Fruit fly (Drosophila melanogaster) whole organism, embryonic: ENCODE data around the gene CG5273.

ENCODE experiments used
- ATbp ChIP-seq: fragments of 200-800 bp; sonication (Bioruptor generic); optimal IDR thresholded peaks from 2 replicates; lab custom pipeline; 2017; ENCODE audit warnings: missing biosample characterization, mild to moderate bottlenecking, missing genetic modification characterization, missing genetic modification reagents
- Adf1 ChIP-seq: fragments of 200-800 bp; sonication (Bioruptor generic); IDR thresholded peaks from 2 replicates; pipeline ENCODE4 v1.3.6; 2022; ENCODE audit warnings: missing biosample characterization, missing genetic modification characterization
- BtbVII ChIP-seq: fragments of 200-800 bp; sonication (Bioruptor generic); optimal IDR thresholded peaks from 3 replicates; lab custom pipeline; 2017; ENCODE audit warnings: missing biosample characterization, mild to moderate bottlenecking, missing genetic modification characterization
- CG1024 ChIP-seq: fragments of 200-800 bp; sonication (Bioruptor generic); IDR thresholded peaks from 2 replicates; pipeline ENCODE4 v1.3.6; 2022; ENCODE audit warnings: missing biosample characterization, missing genetic modification characterization
- CG10959 ChIP-seq: fragments of 200-800 bp; sonication (Bioruptor generic); IDR thresholded peaks from 2 replicates; pipeline ENCODE4 v1.3.6; 2022; ENCODE audit warnings: missing biosample characterization, missing genetic modification characterization
- CG14965 ChIP-seq: fragments of 200-800 bp; sonication (Bioruptor generic); optimal IDR thresholded peaks from 2 replicates; lab custom pipeline; 2016; ENCODE audit warnings: missing biosample characterization, missing genetic modification characterization, borderline replicate concordance
- CG15479 ChIP-seq: fragments of 200-800 bp; sonication (Bioruptor generic); optimal IDR thresholded peaks from 3 replicates; lab custom pipeline; 2019; ENCODE audit warnings: missing biosample characterization, mild to moderate bottlenecking, missing genetic modification characterization, moderate library complexity
- CG15514 ChIP-seq: fragments of 200-800 bp; sonication (Bioruptor generic); optimal IDR thresholded peaks from 3 replicates; lab custom pipeline; 2017; ENCODE audit warnings: missing biosample characterization, missing genetic modification characterization, mild to moderate bottlenecking, moderate library complexity, missing genetic modification reagents
- CG1602 ChIP-seq: fragments of 200-800 bp; sonication (Bioruptor generic); optimal IDR thresholded peaks from 3 replicates; lab custom pipeline; 2016; ENCODE audit warnings: missing biosample characterization, missing genetic modification characterization
- CG16815 ChIP-seq: fragments of 200-800 bp; sonication (Bioruptor generic); optimal IDR thresholded peaks from 3 replicates; lab custom pipeline; 2017; ENCODE audit warnings: missing biosample characterization, mild to moderate bottlenecking, missing genetic modification characterization
- CG17912 ChIP-seq: fragments of 200-800 bp; sonication (Bioruptor generic); optimal IDR thresholded peaks from 2 replicates; lab custom pipeline; 2018; ENCODE audit warnings: missing biosample characterization, mild to moderate bottlenecking, missing genetic modification characterization
- CG18619 ChIP-seq: fragments of 200-800 bp; sonication (Bioruptor generic); optimal IDR thresholded peaks from 3 replicates; lab custom pipeline; 2017; ENCODE audit warnings: missing biosample characterization, mild to moderate bottlenecking, missing genetic modification characterization
- CG30431 ChIP-seq: fragments of 200-800 bp; sonication (Bioruptor generic); optimal IDR thresholded peaks from 2 replicates; lab custom pipeline; 2017; ENCODE audit warnings: missing biosample characterization, missing genetic modification characterization
- CG31365 ChIP-seq: fragments of 200-800 bp; sonication (Bioruptor generic); optimal IDR thresholded peaks from 2 replicates; lab custom pipeline; 2018; ENCODE audit warnings: missing biosample characterization, mild to moderate bottlenecking, missing genetic modification characterization
- CG3995 ChIP-seq: fragments of 200-800 bp; sonication (Bioruptor generic); optimal IDR thresholded peaks from 3 replicates; lab custom pipeline; 2016; ENCODE audit warnings: missing biosample characterization, missing genetic modification characterization
- CG4360 ChIP-seq: fragments of 200-800 bp; sonication (Bioruptor generic); IDR thresholded peaks from 2 replicates; pipeline ENCODE4 v1.3.6; 2022; ENCODE audit warnings: missing biosample characterization, missing genetic modification characterization
- CG7963 ChIP-seq: fragments of 200-800 bp; sonication (Bioruptor generic); IDR thresholded peaks from 3 replicates; pipeline ENCODE4 v1.3.6; 2022; ENCODE audit warnings: missing biosample characterization, missing genetic modification characterization; ENCODE audit not compliant: partially characterized antibody
- CG8388 ChIP-seq: fragments of 200-800 bp; sonication (Bioruptor generic); optimal IDR thresholded peaks from 2 replicates; lab custom pipeline; 2019; ENCODE audit warnings: missing biosample characterization, mild to moderate bottlenecking, missing genetic modification characterization, moderate library complexity
- D19A ChIP-seq: fragments of 200-800 bp; optimal IDR thresholded peaks from 3 replicates; lab custom pipeline; 2019; ENCODE audit warnings: missing biosample characterization, mild to moderate bottlenecking, missing genetic modification characterization, moderate library complexity
- Dbx ChIP-seq: fragments of 200-800 bp; sonication (Bioruptor generic); IDR thresholded peaks from 3 replicates; pipeline ENCODE4 v1.3.6; 2022; ENCODE audit warnings: missing biosample characterization, missing genetic modification characterization
- Dip2 ChIP-seq: fragments of 200-800 bp; sonication (Bioruptor generic); IDR thresholded peaks from 2 replicates; pipeline ENCODE4 v1.3.6; 2022; ENCODE audit warnings: missing biosample characterization, missing genetic modification characterization
- Dip3 ChIP-seq: fragments of 200-800 bp; sonication (Bioruptor generic); optimal IDR thresholded peaks from 3 replicates; lab custom pipeline; 2016; ENCODE audit warnings: missing biosample characterization, missing genetic modification characterization
- HLHmδ ChIP-seq: fragments of 200-800 bp; sonication (Bioruptor generic); optimal IDR thresholded peaks from 2 replicates; lab custom pipeline; 2018; ENCODE audit warnings: missing biosample characterization, mild to moderate bottlenecking, missing genetic modification characterization, moderate library complexity
- HmgD ChIP-seq: fragments of 200-800 bp; sonication (Bioruptor generic); optimal IDR thresholded peaks from 3 replicates; lab custom pipeline; 2016; ENCODE audit warnings: missing biosample characterization, missing genetic modification characterization
- NC2β ChIP-seq: fragments of 200-800 bp; sonication (Bioruptor generic); optimal IDR thresholded peaks from 2 replicates; lab custom pipeline; 2016; ENCODE audit warnings: missing biosample characterization, missing genetic modification characterization
- NFAT ChIP-seq: fragments of 200-800 bp; sonication (Bioruptor generic); IDR thresholded peaks from 2 replicates; pipeline ENCODE4 v1.3.6; 2022; ENCODE audit warnings: missing biosample characterization, missing genetic modification characterization
- NfI ChIP-seq: fragments of 200-800 bp; sonication (Bioruptor generic); optimal IDR thresholded peaks from 3 replicates; lab custom pipeline; 2018; ENCODE audit warnings: missing biosample characterization, mild to moderate bottlenecking, missing genetic modification characterization, moderate library complexity
- Oaz ChIP-seq: fragments of 200-800 bp; sonication (Bioruptor generic); IDR thresholded peaks from 2 replicates; pipeline ENCODE4 v1.3.6; 2022; ENCODE audit warnings: missing biosample characterization, missing genetic modification characterization
- Poxn ChIP-seq: fragments of 200-800 bp; sonication (Bioruptor generic); IDR thresholded peaks from 2 replicates; pipeline ENCODE4 v1.3.6; 2022; ENCODE audit warnings: missing biosample characterization, missing genetic modification characterization
- az2 ChIP-seq: fragments of 200-800 bp; sonication (Bioruptor generic); optimal IDR thresholded peaks from 3 replicates; lab custom pipeline; 2016; ENCODE audit warnings: missing biosample characterization, missing genetic modification characterization
- bab2 ChIP-seq: fragments of 200-800 bp; sonication (Bioruptor generic); optimal IDR thresholded peaks from 2 replicates; lab custom pipeline; 2016; ENCODE audit warnings: missing biosample characterization, missing genetic modification characterization
- bigmax ChIP-seq: fragments of 200-800 bp; sonication (Bioruptor generic); optimal IDR thresholded peaks from 2 replicates; lab custom pipeline; 2018; ENCODE audit warnings: missing biosample characterization, mild to moderate bottlenecking, missing genetic modification characterization
- br ChIP-seq: fragments of >200 bp; optimal IDR thresholded peaks from 2 replicates; lab custom pipeline; 2017
- bsh ChIP-seq, 2 experiments: fragments of 200-800 bp; sonication (Bioruptor generic); optimal IDR thresholded peaks; 2 replicates each; lab custom pipeline; 2017 to 2018; ENCODE audit warnings: mild to moderate bottlenecking in 2 of 2, missing biosample characterization in 2 of 2, missing genetic modification characterization in 2 of 2, moderate library complexity in 1 of 2
- chn ChIP-seq: fragments of 200-800 bp; sonication (Bioruptor generic); optimal IDR thresholded peaks from 2 replicates; lab custom pipeline; 2016; ENCODE audit warnings: missing biosample characterization, missing genetic modification characterization
- dpn ChIP-seq, 2 experiments: fragments of 200-800 bp; sonication (Bioruptor generic); optimal IDR thresholded peaks; 3 replicates each; lab custom pipeline; 2016; ENCODE audit warnings: missing biosample characterization in 2 of 2, missing genetic modification characterization in 2 of 2
- dysf ChIP-seq: fragments of 200-800 bp; sonication (Bioruptor generic); IDR thresholded peaks from 3 replicates; pipeline ENCODE4 v1.3.6; 2022; ENCODE audit warnings: missing biosample characterization, missing genetic modification characterization
- en ChIP-seq: fragments of 200-800 bp; sonication (Bioruptor generic); optimal IDR thresholded peaks from 2 replicates; lab custom pipeline; 2016; ENCODE audit warnings: missing biosample characterization, missing genetic modification characterization
- fru ChIP-seq: fragments of >200 bp; optimal IDR thresholded peaks from 2 replicates; lab custom pipeline; 2017
- inv ChIP-seq: fragments of 200-800 bp; sonication (Bioruptor generic); IDR thresholded peaks from 2 replicates; pipeline ENCODE4 v1.3.6; 2022; ENCODE audit warnings: missing biosample characterization, missing genetic modification characterization; ENCODE audit not compliant: partially characterized antibody
- mld ChIP-seq: fragments of 200-800 bp; sonication (Bioruptor generic); IDR thresholded peaks from 3 replicates; pipeline ENCODE4 v1.3.6; 2022; ENCODE audit warnings: missing biosample characterization, missing genetic modification characterization; ENCODE audit not compliant: partially characterized antibody
- nmo ChIP-seq: fragments of 200-800 bp; sonication (Bioruptor generic); optimal IDR thresholded peaks from 2 replicates; lab custom pipeline; 2018; ENCODE audit warnings: missing biosample characterization, mild to moderate bottlenecking, missing genetic modification characterization, moderate library complexity
- odd ChIP-seq: fragments of 200-800 bp; sonication (Bioruptor generic); optimal IDR thresholded peaks from 2 replicates; lab custom pipeline; 2017; ENCODE audit warnings: missing biosample characterization, mild to moderate bottlenecking, missing genetic modification characterization
- pan ChIP-seq, 4 experiments: fragments of >200 bp in 3 of 4; fragments of 200-800 bp in 1 of 4; sonication (Bioruptor generic) in 1 of 4; optimal IDR thresholded peaks in 3 of 4; IDR thresholded peaks in 1 of 4; 2 replicates each; pipeline versions ENCODE4 v1.3.6 to Lab custom; 2017 to 2022; ENCODE audit warnings: missing biosample characterization in 2 of 4, missing genetic modification characterization in 2 of 4, mixed read lengths in 1 of 4
- pum ChIP-seq: fragments of 200-800 bp; sonication (Bioruptor generic); optimal IDR thresholded peaks from 2 replicates; lab custom pipeline; 2016; ENCODE audit warnings: missing biosample characterization, missing genetic modification characterization
- rib ChIP-seq: fragments of 200-800 bp; sonication (Bioruptor generic); IDR thresholded peaks from 2 replicates; pipeline ENCODE4 v1.3.6; 2022; ENCODE audit warnings: missing biosample characterization, missing genetic modification characterization
- schlank ChIP-seq: fragments of 200-800 bp; sonication (Bioruptor generic); optimal IDR thresholded peaks from 2 replicates; lab custom pipeline; 2018; ENCODE audit warnings: missing biosample characterization, mild to moderate bottlenecking, missing genetic modification characterization
- sna ChIP-seq: fragments of 200-800 bp; sonication (Bioruptor generic); IDR thresholded peaks from 2 replicates; pipeline ENCODE4 v1.3.6; 2022; ENCODE audit warnings: missing biosample characterization, missing genetic modification characterization; ENCODE audit not compliant: partially characterized antibody
- stc ChIP-seq: fragments of 200-800 bp; sonication (Bioruptor generic); IDR thresholded peaks from 2 replicates; pipeline ENCODE4 v1.3.6; 2022; ENCODE audit warnings: missing biosample characterization, missing genetic modification characterization
- zen ChIP-seq: fragments of 200-800 bp; sonication (Bioruptor generic); optimal IDR thresholded peaks from 3 replicates; lab custom pipeline; 2018; ENCODE audit warnings: missing biosample characterization, mild to moderate bottlenecking, missing genetic modification characterization, moderate library complexity

The CG5273 gene

DNA sequence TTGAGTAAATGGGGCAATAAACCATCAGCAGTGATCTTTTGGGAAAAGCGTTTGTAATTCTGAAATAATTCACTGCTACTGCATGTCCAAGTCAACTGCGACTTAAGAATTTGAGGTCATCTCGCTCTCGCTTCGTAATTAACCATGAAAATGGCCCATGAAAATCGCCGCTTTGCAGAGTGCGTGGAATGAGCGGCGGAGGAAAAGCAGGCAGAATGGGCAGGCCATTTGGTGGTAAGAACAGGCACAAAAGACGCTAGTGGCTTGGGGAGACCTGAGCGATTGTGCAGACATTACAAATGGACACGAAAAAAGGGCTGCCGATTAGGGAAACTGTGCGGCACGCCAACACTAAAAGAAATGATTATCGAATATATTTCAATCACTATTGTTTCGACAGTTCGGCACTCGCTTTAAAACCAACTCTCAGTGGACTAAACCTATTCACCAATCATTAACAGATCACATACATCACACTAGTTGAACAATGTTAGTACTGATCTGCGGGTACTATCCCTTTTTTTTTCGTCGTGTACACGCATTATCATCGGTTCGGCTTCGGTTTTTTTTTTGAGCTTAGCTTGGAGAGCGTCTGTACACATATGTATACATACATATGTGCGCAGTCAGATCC lies 12.2 kb downstream of the CG5273 start (continued):
- TF ChIP-seq chn (GFP tag; lab: Kevin White, UChicago) (peak; percentile 51), inv (GFP tag; lab: Robert Waterston, UW) (no peak), CG1602 (GFP tag; lab: Kevin White, UChicago) (peak; percentile 2), CG1024 (GFP tag; lab: Robert Waterston, UW) (no peak), BtbVII (no peak), CG4360 (GFP tag; lab: Robert Waterston, UW) (no peak), az2 (peak; percentile 53), zen (tag; lab: Kevin White, UChicago) (peak; percentile 30), NFAT (GFP tag; lab: Robert Waterston, UW) (no peak), Dip2 (no peak), sna (no peak), CG15514 (GFP tag; lab: Kevin White, UChicago) (no peak), CG17912 (GFP tag; lab: Kevin White, UChicago) (no peak), CG10959 (GFP tag; lab: Robert Waterston, UW) (peak; percentile 41; the same call in 1 of the 2 replicates), bigmax (GFP tag; lab: Kevin White, UChicago) (no peak), mld (GFP tag; lab: Robert Waterston, UW) (no peak), dpn (GFP tag; optimal IDR thresholded peaks at IDR 0.05; lab: Kevin White, UChicago) (peak; percentile 20 to 45), CG3995 (GFP tag; lab: Kevin White, UChicago) (no peak), CG18619 (GFP tag; lab: Kevin White, UChicago) (no peak), en (GFP tag; lab: Kevin White, UChicago) (peak; percentile 19), stc (GFP tag; lab: Robert Waterston, UW) (no peak), NfI (GFP tag; lab: Kevin White, UChicago) (peak; percentile 1), bsh (GFP tag; optimal IDR thresholded peaks at IDR 0.05; lab: Kevin White, UChicago) (peak in 1 of 2 experiments; percentile 68), dysf (GFP tag; lab: Robert Waterston, UW) (peak; percentile 34; the same call in 1 of the 3 replicates), odd (GFP tag; lab: Kevin White, UChicago) (no peak), Oaz (GFP tag; lab: Robert Waterston, UW) (no peak), CG31365 (no peak), NC2β (GFP tag; lab: Kevin White, UChicago) (no peak), Dbx (GFP tag; lab: Robert Waterston, UW) (no peak), Dip3 (no peak), ATbp (GFP tag; lab: Kevin White, UChicago) (peak; percentile 53), bab2 (GFP tag; lab: Kevin White, UChicago) (peak; percentile 28), Adf1 (GFP tag; lab: Robert Waterston, UW) (no peak), CG16815 (peak; percentile 23), pum (GFP tag; lab: Kevin White, UChicago) (peak; percentile 35), CG30431 (GFP tag; lab: Kevin White, UChicago) (no peak), HLHmδ (no peak), schlank (no peak), CG14965 (no peak), fru (no peak), nmo (peak; percentile 38), rib (GFP tag; lab: Robert Waterston, UW) (no peak), br (lab: Kevin White, UChicago) (no peak), HmgD (GFP tag; lab: Kevin White, UChicago) (no peak), CG15479 (GFP tag; lab: Kevin White, UChicago) (no peak), pan (optimal IDR thresholded peaks at IDR 0.05; lab: Kevin White, UChicago) (no peak), pan (GFP tag; optimal IDR thresholded peaks at IDR 0.05 in 1 of 2, IDR thresholded peaks at IDR 0.05 in 1 of 2) (peak in 1 of 2 experiments; percentile 26), Poxn (GFP tag; lab: Robert Waterston, UW) (no peak), CG8388 (GFP tag; lab: Kevin White, UChicago) (peak; percentile 55), CG7963 (GFP tag; lab: Robert Waterston, UW) (no peak), D19A (tag; lab: Kevin White, UChicago) (no peak)
